Worm (Caenorhabditis elegans) whole organism, L1 larva: ENCODE measurements around the gene D1086.5.

ENCODE experiments used
- C04F5.9 ChIP-seq: sonication (generic microtip); optimal IDR thresholded peaks from 2 replicates; lab custom pipeline; 2016; ENCODE audit warnings: missing genetic modification characterization, missing compliant biosample characterization
- C16A3.4 ChIP-seq: fragments of 150-350 bp; optimal IDR thresholded peaks from 2 replicates; lab custom pipeline; 2014; ENCODE audit warnings: missing biosample characterization, missing genetic modification characterization
- Y116A8C.19 ChIP-seq: sonication (generic microtip); optimal IDR thresholded peaks from 2 replicates; lab custom pipeline; 2016; ENCODE audit warnings: missing compliant biosample characterization, missing genetic modification characterization, borderline replicate concordance
- aha-1 ChIP-seq: fragments of 150-350 bp; optimal IDR thresholded peaks from 2 replicates; lab custom pipeline; 2014; ENCODE audit warnings: missing biosample characterization, missing genetic modification characterization
- alr-1 ChIP-seq: fragments of 200-800 bp; sonication (Bioruptor generic); optimal IDR thresholded peaks from 2 replicates; lab custom pipeline; 2018; ENCODE audit warnings: borderline replicate concordance, mild to moderate bottlenecking, missing genetic modification characterization, missing compliant biosample characterization
- ama-1 ChIP-seq: fragments of 150-350 bp; optimal IDR thresholded peaks from 2 replicates; lab custom pipeline; 2014
- blmp-1 ChIP-seq: fragments of 150-350 bp; optimal IDR thresholded peaks from 2 replicates; lab custom pipeline; 2014; ENCODE audit warnings: missing biosample characterization, missing genetic modification characterization
- ceh-8 ChIP-seq: fragments of 200-800 bp; sonication (Bioruptor generic); optimal IDR thresholded peaks from 2 replicates; lab custom pipeline; 2018; ENCODE audit warnings: mild to moderate bottlenecking, missing genetic modification characterization, moderate library complexity, missing compliant biosample characterization
- ceh-90 ChIP-seq: sonication (generic microtip); optimal IDR thresholded peaks from 2 replicates; lab custom pipeline; 2016; ENCODE audit warnings: missing genetic modification characterization, missing compliant biosample characterization
- ces-1 ChIP-seq: fragments of 150-350 bp; optimal IDR thresholded peaks from 2 replicates; lab custom pipeline; 2014; ENCODE audit warnings: missing biosample characterization, missing genetic modification reagents, missing genetic modification characterization
- dpl-1 ChIP-seq, 3 experiments: fragments of 150-350 bp in 2 of 3; sonication (generic microtip) in 1 of 3; optimal IDR thresholded peaks; 2 replicates each; lab custom pipeline; 2014 to 2017; ENCODE audit warnings: missing biosample characterization in 3 of 3, missing genetic modification characterization in 3 of 3, missing genetic modification reagents in 3 of 3
- dsc-1 ChIP-seq: sonication (generic microtip); optimal IDR thresholded peaks from 2 replicates; lab custom pipeline; 2016; ENCODE audit warnings: mild to moderate bottlenecking, missing genetic modification characterization, missing compliant biosample characterization
- efl-1 ChIP-seq, 4 experiments: fragments of 150-350 bp; optimal IDR thresholded peaks in 3 of 4; peaks in 1 of 4; 1 replicate in 1 of 4; 2 replicates in 3 of 4; lab custom pipeline; 2014; ENCODE audit warnings: missing biosample characterization in 2 of 4, missing genetic modification characterization in 2 of 4, missing genetic modification reagents in 2 of 4
- egl-27 ChIP-seq, 2 experiments: fragments of 150-350 bp in 1 of 2; sonication (generic microtip); optimal IDR thresholded peaks; 3 replicates each; lab custom pipeline; 2017 to 2018; ENCODE audit warnings: missing biosample characterization in 2 of 2, missing genetic modification characterization in 2 of 2, missing genetic modification reagents in 2 of 2
- elt-2 ChIP-seq: sonication (generic microtip); optimal IDR thresholded peaks from 2 replicates; lab custom pipeline; 2016; ENCODE audit warnings: missing genetic modification characterization, mild to moderate bottlenecking, inconsistent platforms, missing compliant biosample characterization, missing genetic modification reagents
- elt-3 ChIP-seq, 6 experiments: fragments of 150-350 bp in 1 of 6; sonication (generic microtip); optimal IDR thresholded peaks; 2 replicates each; lab custom pipeline; 2017 to 2018; ENCODE audit warnings: missing biosample characterization in 6 of 6, missing genetic modification characterization in 6 of 6, inconsistent platforms in 1 of 6
- ets-5 ChIP-seq: fragments of 200-800 bp; sonication (Bioruptor generic); IDR thresholded peaks from 2 replicates; pipeline ENCODE4 v1.3.6; 2022; ENCODE audit warnings: missing genetic modification characterization, missing compliant biosample characterization
- fos-1 ChIP-seq: fragments of 150-350 bp; optimal IDR thresholded peaks from 2 replicates; lab custom pipeline; 2014; ENCODE audit warnings: missing biosample characterization, missing genetic modification characterization
- grh-1 ChIP-seq: fragments of 200-800 bp; sonication (Bioruptor generic); IDR thresholded peaks from 2 replicates; pipeline ENCODE4 v1.3.6; 2022; ENCODE audit warnings: missing genetic modification reagents, missing genetic modification characterization, missing compliant biosample characterization
- hlh-17 ChIP-seq: fragments of 200-800 bp; sonication (Bioruptor generic); optimal IDR thresholded peaks from 2 replicates; lab custom pipeline; 2018; ENCODE audit warnings: missing genetic modification characterization, mild to moderate bottlenecking, missing compliant biosample characterization, moderate library complexity, borderline replicate concordance
- irx-1 ChIP-seq: sonication (generic microtip); optimal IDR thresholded peaks from 2 replicates; lab custom pipeline; 2016; ENCODE audit warnings: missing genetic modification characterization, missing compliant biosample characterization
- lin-14 ChIP-seq: fragments of 200-800 bp; sonication (Bioruptor generic); optimal IDR thresholded peaks from 2 replicates; lab custom pipeline; 2018; ENCODE audit warnings: mild to moderate bottlenecking, missing genetic modification characterization, moderate library complexity, missing compliant biosample characterization
- lin-15B ChIP-seq: fragments of 150-350 bp; sonication (generic microtip); optimal IDR thresholded peaks from 3 replicates; lab custom pipeline; 2014; ENCODE audit warnings: missing biosample characterization, missing genetic modification characterization
- lin-35 ChIP-seq, 2 experiments: fragments of 150-350 bp; optimal IDR thresholded peaks; 2 replicates each; lab custom pipeline; 2014; ENCODE audit warnings: missing biosample characterization in 2 of 2, missing genetic modification characterization in 2 of 2, missing genetic modification reagents in 2 of 2
- lin-39 ChIP-seq: fragments of 150-350 bp; optimal IDR thresholded peaks from 2 replicates; lab custom pipeline; 2014; ENCODE audit warnings: missing biosample characterization, missing genetic modification reagents, missing genetic modification characterization
- lir-3 ChIP-seq: sonication (generic microtip); optimal IDR thresholded peaks from 2 replicates; lab custom pipeline; 2016; ENCODE audit warnings: mild to moderate bottlenecking, missing genetic modification characterization, moderate library complexity, missing compliant biosample characterization; ENCODE audit not compliant: poor library complexity
- lsy-2 ChIP-seq, 2 experiments: fragments of 150-350 bp; optimal IDR thresholded peaks; 2 replicates each; lab custom pipeline; 2014; ENCODE audit warnings: missing biosample characterization in 2 of 2, missing genetic modification characterization in 2 of 2
- mab-9 ChIP-seq: fragments of 200-800 bp; sonication (Bioruptor generic); IDR thresholded peaks from 2 replicates; pipeline ENCODE4 v1.3.6; 2022; ENCODE audit warnings: missing genetic modification reagents, missing genetic modification characterization, missing compliant biosample characterization
- mdl-1 ChIP-seq, 2 experiments: fragments of 150-350 bp; optimal IDR thresholded peaks; 2 replicates each; lab custom pipeline; 2014 to 2017; ENCODE audit warnings: missing biosample characterization in 2 of 2, missing genetic modification characterization in 2 of 2, inconsistent platforms in 1 of 2
- mef-2 ChIP-seq: fragments of 150-350 bp; optimal IDR thresholded peaks from 2 replicates; lab custom pipeline; 2014; ENCODE audit warnings: missing biosample characterization, missing genetic modification characterization
- mep-1 ChIP-seq: fragments of 150-350 bp; optimal IDR thresholded peaks from 2 replicates; lab custom pipeline; 2014; ENCODE audit warnings: missing biosample characterization, missing genetic modification characterization
- nhr-12 ChIP-seq: sonication (generic microtip); optimal IDR thresholded peaks from 2 replicates; lab custom pipeline; 2017; ENCODE audit warnings: missing biosample characterization, missing genetic modification characterization
- nhr-19 ChIP-seq: fragments of 200-800 bp; sonication (Bioruptor generic); conservative IDR thresholded peaks from 2 replicates; pipeline ENCODE4 v1.3.6; 2022; ENCODE audit warnings: missing genetic modification characterization, missing compliant biosample characterization
- nhr-237 ChIP-seq: fragments of 150-350 bp; optimal IDR thresholded peaks from 2 replicates; lab custom pipeline; 2014; ENCODE audit warnings: missing biosample characterization, missing genetic modification characterization
- nhr-71 ChIP-seq: sonication (generic microtip); optimal IDR thresholded peaks from 2 replicates; lab custom pipeline; 2016; ENCODE audit warnings: mild to moderate bottlenecking, missing genetic modification characterization, moderate library complexity, missing compliant biosample characterization
- nhr-84 ChIP-seq: sonication (generic microtip); optimal IDR thresholded peaks from 2 replicates; lab custom pipeline; 2017; ENCODE audit warnings: missing biosample characterization, missing genetic modification characterization
- nhr-85 ChIP-seq: sonication (generic microtip); peaks from one replicate; lab custom pipeline; 2016; ENCODE audit warnings: missing genetic modification characterization, inconsistent platforms, missing compliant biosample characterization
- pqm-1 ChIP-seq: sonication (generic microtip); optimal IDR thresholded peaks from 3 replicates; lab custom pipeline; 2017; ENCODE audit warnings: missing biosample characterization, missing genetic modification characterization
- rnt-1 ChIP-seq: sonication (generic microtip); optimal IDR thresholded peaks from 2 replicates; lab custom pipeline; 2016; ENCODE audit warnings: mild to moderate bottlenecking, missing genetic modification characterization, moderate library complexity, missing compliant biosample characterization
- snu-23 ChIP-seq: sonication (generic microtip); optimal IDR thresholded peaks from 2 replicates; lab custom pipeline; 2016; ENCODE audit warnings: missing genetic modification characterization, missing compliant biosample characterization
- sox-4 ChIP-seq: sonication (generic microtip); optimal IDR thresholded peaks from 2 replicates; lab custom pipeline; 2016; ENCODE audit warnings: missing genetic modification characterization, missing compliant biosample characterization
- sptf-1 ChIP-seq: fragments of 150-350 bp; optimal IDR thresholded peaks from 2 replicates; lab custom pipeline; 2014; ENCODE audit warnings: missing biosample characterization, missing genetic modification characterization
- tlp-1 ChIP-seq: fragments of 150-350 bp; optimal IDR thresholded peaks from 2 replicates; lab custom pipeline; 2014; ENCODE audit warnings: missing biosample characterization, missing genetic modification characterization
- unc-30 ChIP-seq: sonication (generic microtip); optimal IDR thresholded peaks from 2 replicates; lab custom pipeline; 2017; ENCODE audit warnings: missing biosample characterization, missing genetic modification characterization
- unc-62 ChIP-seq: fragments of 150-350 bp; optimal IDR thresholded peaks from 2 replicates; lab custom pipeline; 2014; ENCODE audit warnings: missing biosample characterization, missing genetic modification reagents, missing genetic modification characterization
- unc-86 ChIP-seq: sonication (generic microtip); optimal IDR thresholded peaks from 2 replicates; lab custom pipeline; 2016; ENCODE audit warnings: missing genetic modification characterization, missing compliant biosample characterization
- unc-98 ChIP-seq: fragments of 200-800 bp; sonication (Bioruptor generic); IDR thresholded peaks from 2 replicates; pipeline ENCODE4 v1.3.6; 2022; ENCODE audit warnings: missing genetic modification characterization, missing compliant biosample characterization
- zag-1 ChIP-seq: fragments of 150-350 bp; optimal IDR thresholded peaks from 2 replicates; lab custom pipeline; 2014; ENCODE audit warnings: missing biosample characterization, missing genetic modification characterization
- zip-4 ChIP-seq: fragments of 200-800 bp; sonication (Bioruptor generic); optimal IDR thresholded peaks from 2 replicates; lab custom pipeline; 2018; ENCODE audit warnings: mild to moderate bottlenecking, missing genetic modification characterization, moderate library complexity, missing compliant biosample characterization
- ztf-4 ChIP-seq: fragments of 150-350 bp; optimal IDR thresholded peaks from 2 replicates; lab custom pipeline; 2014; ENCODE audit warnings: missing biosample characterization, missing genetic modification characterization

Gene D1086.5

DNA sequence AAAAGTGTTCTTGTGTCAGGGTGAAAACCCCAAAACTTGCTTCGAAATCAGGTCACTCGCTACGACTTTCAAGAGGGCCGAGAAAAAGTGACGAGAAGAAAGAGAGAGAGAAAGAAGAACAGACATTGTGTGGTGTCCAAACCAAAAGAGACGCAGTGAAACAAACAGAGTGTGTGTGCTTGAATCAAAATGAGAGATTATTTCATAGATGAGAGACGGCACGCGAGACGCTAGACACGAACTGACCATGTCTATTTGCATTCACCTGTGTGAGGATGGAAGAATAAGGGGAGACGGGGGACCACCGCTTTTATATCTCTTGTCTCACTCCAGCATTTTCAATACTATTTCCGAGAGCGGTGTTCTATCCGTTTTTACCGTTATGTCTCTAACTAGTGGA is 46.0 kb upstream of the D1086.5 start (continued):
- no peak for TF ChIP-seq mab-9
- TF ChIP-seq unc-86, result no peak
- peak; percentile 77 for TF ChIP-seq ztf-4 (tag; lab: Kevin White, UChicago)
- peak; percentile 59 for TF ChIP-seq nhr-19 (GFP tag; lab: Robert Waterston, UW)
- TF ChIP-seq alr-1 (tag; lab: Kevin White, UChicago), result no peak
- TF ChIP-seq lir-3 (tag; lab: Kevin White, UChicago), result peak; percentile 24
- no peak for TF ChIP-seq unc-98 (GFP tag; lab: Robert Waterston, UW)
- TF ChIP-seq egl-27 (tag; optimal IDR thresholded peaks at IDR 0.05; lab: Kevin White, UChicago), result peak in 1 of 2 experiments; percentile 73
- no peak for TF ChIP-seq ets-5 (GFP tag; lab: Robert Waterston, UW)
- peak in 1 of 2 experiments; percentile 89 for TF ChIP-seq mdl-1 (tag; optimal IDR thresholded peaks at IDR 0.05; lab: Kevin White, UChicago)
- no peak for TF ChIP-seq nhr-12 (tag; lab: Kevin White, UChicago)
- peak; percentile 24 for TF ChIP-seq mef-2 (tag; lab: Kevin White, UChicago)
- TF ChIP-seq dsc-1 (tag; lab: Kevin White, UChicago), result no peak
- TF ChIP-seq snu-23 (GFP tag; lab: Kevin White, UChicago), result peak; percentile 82
- peak; percentile 15 for TF ChIP-seq nhr-237
- no peak for TF ChIP-seq hlh-17
- TF ChIP-seq nhr-85 (tag; lab: Kevin White, UChicago), result peak; percentile 94
- TF ChIP-seq nhr-71 (tag; lab: Kevin White, UChicago), result peak; percentile 79
- peak; percentile 32 to 80 for TF ChIP-seq lsy-2 (tag; optimal IDR thresholded peaks at IDR 0.05; lab: Kevin White, UChicago)
- TF ChIP-seq Y116A8C.19, result no peak
- no peak for TF ChIP-seq grh-1 (GFP tag; lab: Robert Waterston, UW)
- TF ChIP-seq ceh-90 (tag; lab: Kevin White, UChicago), result no peak
- TF ChIP-seq lin-39, result no peak
- peak; percentile 65 for TF ChIP-seq ceh-8 (GFP tag; lab: Kevin White, UChicago)
- TF ChIP-seq tlp-1 (tag; lab: Kevin White, UChicago), result no peak
- peak; percentile 85 for TF ChIP-seq blmp-1 (tag; lab: Kevin White, UChicago)
- TF ChIP-seq nhr-84, result no peak
- TF ChIP-seq dpl-1 (GFP tag; optimal IDR thresholded peaks at IDR 0.05; lab: Kevin White, UChicago), result peak; percentile 4 to 52 (median 42)
- no peak for TF ChIP-seq zip-4 (GFP tag; lab: Kevin White, UChicago)
- TF ChIP-seq unc-62, result no peak

DNA sequence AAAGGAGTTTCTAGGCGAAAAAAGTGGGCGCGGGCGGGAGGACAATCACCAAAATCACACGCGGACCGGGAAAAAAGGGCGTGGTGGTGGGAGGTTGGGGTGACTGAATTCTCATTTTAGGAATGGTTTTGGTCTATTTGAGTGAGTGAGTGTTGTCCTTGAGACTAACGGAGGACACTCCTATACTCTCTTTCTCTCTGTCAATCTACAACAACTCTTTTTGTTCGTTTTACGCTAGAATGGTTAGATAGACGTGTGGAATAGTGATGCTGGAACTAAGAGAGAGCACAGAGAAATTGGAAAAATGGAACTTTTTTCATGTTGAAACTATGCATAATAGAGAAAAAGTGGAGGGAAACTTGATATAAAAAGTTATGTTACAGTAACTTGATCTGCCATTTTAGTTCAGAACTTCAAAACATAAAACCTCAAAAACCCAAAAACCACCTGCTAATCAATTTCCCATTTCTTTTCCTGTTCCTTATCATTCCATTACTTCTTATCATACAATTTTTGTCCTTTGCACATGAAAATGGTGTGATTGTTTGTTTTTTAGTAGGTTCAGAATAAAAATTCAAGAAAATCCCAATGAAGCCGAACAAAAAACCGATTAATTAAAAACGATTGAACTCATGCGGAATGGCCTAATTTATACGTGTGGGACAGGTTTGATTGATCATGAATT is 44.7 kb upstream of the D1086.5 start:
- TF ChIP-seq sptf-1 (no peak), sox-4 (tag; lab: Kevin White, UChicago) (no peak), hlh-17 (no peak), zag-1 (tag; lab: Kevin White, UChicago) (no peak), egl-27 (tag; optimal IDR thresholded peaks at IDR 0.05; lab: Kevin White, UChicago) (no peak), elt-2 (tag; lab: Kevin White, UChicago) (peak; percentile 53), C16A3.4 (tag; lab: Kevin White, UChicago) (no peak), tlp-1 (tag; lab: Kevin White, UChicago) (peak; percentile 18), lsy-2 (tag; optimal IDR thresholded peaks at IDR 0.05; lab: Kevin White, UChicago) (peak in 1 of 2 experiments; percentile 30), ztf-4 (tag; lab: Kevin White, UChicago) (no peak), rnt-1 (tag; lab: Kevin White, UChicago) (no peak), C04F5.9 (tag; lab: Kevin White, UChicago) (no peak), irx-1 (tag; lab: Kevin White, UChicago) (no peak), elt-3 (tag; optimal IDR thresholded peaks at IDR 0.05; lab: Kevin White, UChicago) (peak in 3 of 6 experiments; percentile 12 to 48 (median 26)), Y116A8C.19 (no peak), ces-1 (GFP tag; lab: Kevin White, UChicago) (no peak), lin-35 (GFP tag; optimal IDR thresholded peaks at IDR 0.05; lab: Kevin White, UChicago) (peak in 1 of 2 experiments; percentile 5), lin-14 (GFP tag; lab: Kevin White, UChicago) (peak; percentile 54), pqm-1 (tag; lab: Kevin White, UChicago) (no peak), nhr-12 (tag; lab: Kevin White, UChicago) (no peak), mef-2 (tag; lab: Kevin White, UChicago) (no peak), ama-1 (lab: Kevin White, UChicago) (no peak), alr-1 (tag; lab: Kevin White, UChicago) (no peak), dpl-1 (GFP tag; optimal IDR thresholded peaks at IDR 0.05; lab: Kevin White, UChicago) (no peak), fos-1 (tag; lab: Kevin White, UChicago) (no peak), lin-15B (tag; lab: Kevin White, UChicago) (no peak), aha-1 (tag; lab: Kevin White, UChicago) (no peak), efl-1 (optimal IDR thresholded peaks at IDR 0.05; lab: Kevin White, UChicago) (no peak), efl-1 (GFP tag; optimal IDR thresholded peaks at IDR 0.05 in 1 of 2; lab: Kevin White, UChicago) (no peak), mep-1 (tag; lab: Kevin White, UChicago) (no peak), unc-30 (tag; lab: Kevin White, UChicago) (no peak)
